Fruit fly (Drosophila melanogaster): ENCODE measurements around the gene frc.

The frc gene

dm6 chr3L:17461369-17462012, 28.5 kb upstream of the frc start (continued):
- TF ChIP-seq Rfx (GFP tag; IDR thresholded peaks at IDR 0.05) (peak; percentile 48), CG3407 (GFP tag; optimal IDR thresholded peaks at IDR 0.05) (no peak), crol (GFP tag; IDR thresholded peaks at IDR 0.05) (peak; percentile 60), fd102C (GFP tag; optimal IDR thresholded peaks at IDR 0.05) (no peak), hkb (optimal IDR thresholded peaks at IDR 0.05) (no peak), hkb (GFP tag; IDR thresholded peaks at IDR 0.05) (peak; percentile 18; the same call in 1 of the 2 replicates), CG1832 (GFP tag; optimal IDR thresholded peaks at IDR 0.05) (no peak), gfzf (GFP tag; optimal IDR thresholded peaks at IDR 0.05) (no peak), pum (GFP tag; optimal IDR thresholded peaks at IDR 0.05) (no peak), Hmr (GFP tag; optimal IDR thresholded peaks at IDR 0.05) (no peak), Hr51 (GFP tag; optimal IDR thresholded peaks at IDR 0.05) (no peak), z (GFP tag; IDR thresholded peaks at IDR 0.05) (no peak), CG17802 (tag; optimal IDR thresholded peaks at IDR 0.05) (no peak), tgo (GFP tag; IDR thresholded peaks at IDR 0.05) (0 out of 3 replicates have a peak, but pooled peaks have one; percentile 15), MESR4 (GFP tag; optimal IDR thresholded peaks at IDR 0.05) (no peak), nerfin-2 (GFP tag; IDR thresholded peaks at IDR 0.05; ENCODE audit: partially characterized antibody) (no peak), cwo (GFP tag; optimal IDR thresholded peaks at IDR 0.05) (no peak), pros (GFP tag; optimal IDR thresholded peaks at IDR 0.05) (no peak), crc (GFP tag; optimal IDR thresholded peaks at IDR 0.05) (no peak), Kr (GFP tag; optimal IDR thresholded peaks at IDR 0.05) (no peak), CG12744 (GFP tag; optimal IDR thresholded peaks at IDR 0.05) (no peak), klu (GFP tag; IDR thresholded peaks at IDR 0.05) (no peak), HLH3B (GFP tag; IDR thresholded peaks at IDR 0.05) (0 out of 2 replicates have a peak, but pooled peaks have one; percentile 34), gem (tag; optimal IDR thresholded peaks at IDR 0.05) (peak; percentile 12), Dek (tag; optimal IDR thresholded peaks at IDR 0.05) (no peak), trh (GFP tag; optimal IDR thresholded peaks at IDR 0.05) (no peak), CG10147 (GFP tag; optimal IDR thresholded peaks at IDR 0.05) (peak; percentile 11), CG10366 (GFP tag; IDR thresholded peaks at IDR 0.05) (no peak), Spps (tag; optimal IDR thresholded peaks at IDR 0.05) (no peak), zfh1 (GFP tag; IDR thresholded peaks at IDR 0.05) (peak; percentile 37; the same call in 1 of the 3 replicates), CG10209 (GFP tag; optimal IDR thresholded peaks at IDR 0.05) (no peak), CG8924 (tag; optimal IDR thresholded peaks at IDR 0.05) (no peak), Ssrp (tag; optimal IDR thresholded peaks at IDR 0.05) (no peak), CG3847 (GFP tag; IDR thresholded peaks at IDR 0.05) (no peak), Abd-B (GFP tag; optimal IDR thresholded peaks at IDR 0.05) (no peak), dan (GFP tag; IDR thresholded peaks at IDR 0.05) (no peak), onecut (GFP tag; IDR thresholded peaks at IDR 0.05) (peak; percentile 77), Hr3 (GFP tag; optimal IDR thresholded peaks at IDR 0.05) (no peak), Opbp (GFP tag; IDR thresholded peaks at IDR 0.05; ENCODE audit: partially characterized antibody) (no peak)

DNA sequence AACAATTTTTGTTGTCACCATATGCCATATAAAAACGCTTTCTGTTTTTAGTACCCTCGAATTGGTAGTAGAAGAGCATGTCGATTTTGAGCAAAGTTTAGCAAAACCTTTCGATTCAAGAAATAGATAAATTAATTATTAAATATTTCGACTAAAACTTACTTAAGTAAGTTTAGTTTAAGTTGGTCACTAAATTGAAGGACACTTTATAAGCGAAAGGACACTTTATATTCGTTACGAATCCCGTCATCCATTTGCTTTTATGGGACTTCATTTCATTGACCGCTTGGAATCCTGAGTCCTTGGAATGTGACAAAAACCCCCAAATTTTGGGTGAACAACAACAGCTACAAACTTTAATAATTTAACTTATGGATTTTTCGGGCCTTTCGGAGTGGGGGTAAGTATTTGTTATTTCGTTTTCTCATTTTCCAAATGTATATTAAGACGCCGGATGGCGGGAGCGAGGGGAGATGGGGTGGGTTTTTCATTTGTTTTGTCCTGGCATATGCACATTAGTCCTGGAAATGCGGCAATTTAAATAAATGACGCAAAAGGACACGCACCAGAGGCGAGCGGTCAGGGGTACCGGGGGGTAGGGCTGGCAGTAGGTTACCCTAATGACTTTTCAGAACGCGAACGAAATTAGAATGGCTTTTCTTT, 26.0 kb upstream of the frc start:
- TF ChIP-seq bsh (GFP tag; optimal IDR thresholded peaks at IDR 0.05) (peak in 1 of 2 experiments; percentile 49), row (GFP tag; IDR thresholded peaks at IDR 0.05) (peak; percentile 68), CG12659 (GFP tag; optimal IDR thresholded peaks at IDR 0.05) (no peak), Blimp-1 (GFP tag; optimal IDR thresholded peaks at IDR 0.05) (peak; percentile 44), tll (GFP tag; optimal IDR thresholded peaks at IDR 0.05) (no peak), Tbp (GFP tag; optimal IDR thresholded peaks at IDR 0.05) (no peak), phol (tag; optimal IDR thresholded peaks at IDR 0.05) (peak; percentile 20), CG10267 (tag; optimal IDR thresholded peaks at IDR 0.05) (peak; percentile 27), tup (GFP tag; optimal IDR thresholded peaks at IDR 0.05) (peak; percentile 13), CG7839 (tag; optimal IDR thresholded peaks at IDR 0.05) (peak; percentile 52), D19A (tag; optimal IDR thresholded peaks at IDR 0.05) (peak; percentile 39)
